Worm (Caenorhabditis elegans) whole organism, early embryonic: ENCODE measurements around the gene F32D8.15.

Experiments
- B0310.2 ChIP-seq: sonication (generic microtip); optimal IDR thresholded peaks from 2 replicates; lab custom pipeline; 2016; ENCODE audit warnings: mild to moderate bottlenecking, missing genetic modification characterization, missing compliant biosample characterization
- F13C5.2 ChIP-seq: sonication (generic microtip); optimal IDR thresholded peaks from 2 replicates; lab custom pipeline; 2017; ENCODE audit warnings: mild to moderate bottlenecking, missing genetic modification characterization, inconsistent platforms, missing compliant biosample characterization
- aly-1 ChIP-seq: sonication (generic microtip); optimal IDR thresholded peaks from 2 replicates; lab custom pipeline; 2016; ENCODE audit warnings: missing genetic modification characterization, missing compliant biosample characterization
- ama-1 ChIP-seq: fragments of 150-350 bp; optimal IDR thresholded peaks from 2 replicates; lab custom pipeline; 2014
- ceh-13 ChIP-seq: fragments of 200-800 bp; sonication (Bioruptor generic); optimal IDR thresholded peaks from 2 replicates; lab custom pipeline; 2018; ENCODE audit warnings: mild to moderate bottlenecking, missing genetic modification characterization, missing compliant biosample characterization
- ceh-36 ChIP-seq: sonication (generic microtip); optimal IDR thresholded peaks from 2 replicates; lab custom pipeline; 2016; ENCODE audit warnings: missing genetic modification characterization, inconsistent platforms, missing compliant biosample characterization
- ets-7 ChIP-seq: sonication (generic microtip); optimal IDR thresholded peaks from 2 replicates; lab custom pipeline; 2016; ENCODE audit warnings: missing genotype, missing genetic modification characterization, missing compliant biosample characterization
- flt-1 ChIP-seq: fragments of 200-800 bp; sonication (Bioruptor generic); IDR thresholded peaks from 2 replicates; pipeline ENCODE4 v1.3.6; 2022; ENCODE audit warnings: missing genetic modification characterization, missing compliant biosample characterization
- hmbx-1 ChIP-seq: sonication (generic microtip); optimal IDR thresholded peaks from 2 replicates; lab custom pipeline; 2016; ENCODE audit warnings: mild to moderate bottlenecking, missing genetic modification characterization, missing compliant biosample characterization
- hmg-4 ChIP-seq: fragments of 200-800 bp; sonication (Bioruptor generic); optimal IDR thresholded peaks from 2 replicates; lab custom pipeline; 2018; ENCODE audit warnings: mild to moderate bottlenecking, missing genetic modification characterization, missing compliant biosample characterization
- hnd-1 ChIP-seq: sonication (generic microtip); optimal IDR thresholded peaks from 2 replicates; lab custom pipeline; 2016; ENCODE audit warnings: missing genetic modification characterization, missing compliant biosample characterization
- pes-1 ChIP-seq: fragments of 200-800 bp; sonication (Bioruptor generic); IDR thresholded peaks from 2 replicates; pipeline ENCODE4 v1.3.6; 2022; ENCODE audit warnings: missing genetic modification reagents, missing genetic modification characterization, missing compliant biosample characterization
- scrt-1 ChIP-seq: fragments of 200-800 bp; sonication (Bioruptor generic); IDR thresholded peaks from 2 replicates; pipeline ENCODE4 v1.3.6; 2022; ENCODE audit warnings: missing genetic modification characterization, missing compliant biosample characterization
- sea-1 ChIP-seq: fragments of 200-800 bp; sonication (Bioruptor generic); conservative IDR thresholded peaks from 2 replicates; pipeline ENCODE4 v1.3.6; 2022; ENCODE audit warnings: missing genetic modification characterization, missing compliant biosample characterization
- tbx-11 ChIP-seq: fragments of 200-800 bp; sonication (Bioruptor generic); IDR thresholded peaks from 2 replicates; pipeline ENCODE4 v1.3.6; 2022; ENCODE audit warnings: missing genetic modification characterization, missing compliant biosample characterization
- tbx-37 ChIP-seq: fragments of 200-800 bp; sonication (Bioruptor generic); conservative IDR thresholded peaks from 2 replicates; pipeline ENCODE4 v1.3.6; 2022; ENCODE audit warnings: missing genetic modification reagents, missing genetic modification characterization, missing compliant biosample characterization
- tra-4 ChIP-seq: sonication (generic microtip); optimal IDR thresholded peaks from 2 replicates; lab custom pipeline; 2017; ENCODE audit warnings: missing genetic modification characterization, missing compliant biosample characterization

F32D8.15 gene

ce11 chrV:10902682-10903081, 1.2 kb upstream of the F32D8.15 start, which contains the start of gene F32D8.8:
TSS of gene F32D8.8 (minus strand) at chrV:10902782.
- TF ChIP-seq pes-1 (GFP tag; lab: Robert Waterston, UW) (no peak), tra-4 (tag; lab: Kevin White, UChicago) (no peak), B0310.2 (tag; lab: Kevin White, UChicago) (no peak), F13C5.2 (tag; lab: Kevin White, UChicago) (no peak), flt-1 (GFP tag; lab: Robert Waterston, UW) (no peak), sea-1 (no peak), ceh-13 (no peak), ceh-36 (no peak), tbx-11 (GFP tag; lab: Robert Waterston, UW) (no peak), ets-7 (tag; lab: Kevin White, UChicago) (no peak), hmbx-1 (tag; lab: Kevin White, UChicago) (no peak)

- no peak for TF ChIP-seq ceh-13
- no peak for TF ChIP-seq flt-1 (GFP tag; lab: Robert Waterston, UW)
- no peak for TF ChIP-seq ceh-36
- TF ChIP-seq hmbx-1 (tag; lab: Kevin White, UChicago), result no peak
- TF ChIP-seq tbx-37 (GFP tag; lab: Robert Waterston, UW), result no peak
- no peak for TF ChIP-seq aly-1 (tag; lab: Kevin White, UChicago)
- TF ChIP-seq B0310.2 (tag; lab: Kevin White, UChicago), result no peak
- TF ChIP-seq F13C5.2 (tag; lab: Kevin White, UChicago), result no peak
These were observed 947 bp downstream of the F32D8.15 start for ce11 chrV:10904795-10905194.

ce11 chrV:10909071-10909470, 5.2 kb downstream of the F32D8.15 start, which contains the start of gene zzz-1:
TSS of gene zzz-1 (minus strand) at chrV:10909171.
- TF ChIP-seq ama-1 (lab: Kevin White, UChicago) (no peak), flt-1 (GFP tag; lab: Robert Waterston, UW) (no peak), ceh-36 (no peak), tra-4 (tag; lab: Kevin White, UChicago) (no peak), hmbx-1 (tag; lab: Kevin White, UChicago) (no peak), ets-7 (tag; lab: Kevin White, UChicago) (no peak), sea-1 (no peak), hnd-1 (no peak), ceh-13 (no peak), tbx-11 (GFP tag; lab: Robert Waterston, UW) (no peak), aly-1 (tag; lab: Kevin White, UChicago) (no peak), F13C5.2 (tag; lab: Kevin White, UChicago) (no peak), tbx-37 (GFP tag; lab: Robert Waterston, UW) (no peak), scrt-1 (no peak), pes-1 (GFP tag; lab: Robert Waterston, UW) (no peak), B0310.2 (tag; lab: Kevin White, UChicago) (no peak), hmg-4 (GFP tag; lab: Kevin White, UChicago) (no peak)

ce11 chrV:10909959-10910358, 6.1 kb downstream of the F32D8.15 start:
- TF ChIP-seq B0310.2 (tag; lab: Kevin White, UChicago), result no peak
- TF ChIP-seq hnd-1, result no peak
- TF ChIP-seq tbx-37 (GFP tag; lab: Robert Waterston, UW), result no peak
- no peak for TF ChIP-seq F13C5.2 (tag; lab: Kevin White, UChicago)
- TF ChIP-seq pes-1 (GFP tag; lab: Robert Waterston, UW), result no peak
- TF ChIP-seq tbx-11 (GFP tag; lab: Robert Waterston, UW), result no peak
- no peak for TF ChIP-seq ets-7 (tag; lab: Kevin White, UChicago)
- no peak for TF ChIP-seq hmg-4 (GFP tag; lab: Kevin White, UChicago)
- no peak for TF ChIP-seq tra-4 (tag; lab: Kevin White, UChicago)
- no peak for TF ChIP-seq aly-1 (tag; lab: Kevin White, UChicago)
- no peak for TF ChIP-seq ceh-13
- no peak for TF ChIP-seq sea-1
- no peak for TF ChIP-seq flt-1 (GFP tag; lab: Robert Waterston, UW)
- TF ChIP-seq scrt-1, result no peak

ce11 chrV:10915922-10916321, 12.1 kb downstream of the F32D8.15 start:
- no peak for TF ChIP-seq ama-1 (lab: Kevin White, UChicago)
- no peak for TF ChIP-seq aly-1 (tag; lab: Kevin White, UChicago)
- no peak for TF ChIP-seq ceh-13
- no peak for TF ChIP-seq flt-1 (GFP tag; lab: Robert Waterston, UW)
- TF ChIP-seq hnd-1, result no peak
- TF ChIP-seq ets-7 (tag; lab: Kevin White, UChicago), result no peak
- TF ChIP-seq tra-4 (tag; lab: Kevin White, UChicago), result no peak
- no peak for TF ChIP-seq hmbx-1 (tag; lab: Kevin White, UChicago)
- TF ChIP-seq B0310.2 (tag; lab: Kevin White, UChicago), result no peak
- TF ChIP-seq scrt-1, result no peak
- TF ChIP-seq ceh-36, result no peak
- TF ChIP-seq pes-1 (GFP tag; lab: Robert Waterston, UW), result no peak
- no peak for TF ChIP-seq hmg-4 (GFP tag; lab: Kevin White, UChicago)
- no peak for TF ChIP-seq tbx-11 (GFP tag; lab: Robert Waterston, UW)
- no peak for TF ChIP-seq tbx-37 (GFP tag; lab: Robert Waterston, UW)

ce11 chrV:10918373-10918772, 14.5 kb downstream of the F32D8.15 start, which contains the start of gene F58B4.2:
TSS of gene F58B4.2 (minus strand) at chrV:10918473.
- TF ChIP-seq tbx-37 (GFP tag; lab: Robert Waterston, UW) (no peak), hnd-1 (no peak)

ce11 chrV:10921747-10922146, 17.9 kb downstream of the F32D8.15 start, which contains the start of gene nas-31:
TSS of gene nas-31 (minus strand) at chrV:10921847.
- TF ChIP-seq ets-7 (tag; lab: Kevin White, UChicago) (no peak), tbx-37 (GFP tag; lab: Robert Waterston, UW) (no peak), tbx-11 (GFP tag; lab: Robert Waterston, UW) (no peak), ama-1 (lab: Kevin White, UChicago) (no peak), sea-1 (no peak), hmg-4 (GFP tag; lab: Kevin White, UChicago) (no peak), B0310.2 (tag; lab: Kevin White, UChicago) (no peak), hmbx-1 (tag; lab: Kevin White, UChicago) (no peak)
